Fruit fly (Drosophila melanogaster) whole organism, embryonic: ENCODE measurements around the gene tho2.

Experiments
- Abd-B ChIP-seq: fragments of 200-800 bp; sonication (Bioruptor generic); optimal IDR thresholded peaks from 2 replicates; lab custom pipeline; 2018; ENCODE audit warnings: missing biosample characterization, mild to moderate bottlenecking, missing genetic modification characterization, moderate library complexity
- Antp ChIP-seq: fragments of 200-800 bp; sonication (Bioruptor generic); optimal IDR thresholded peaks from 3 replicates; lab custom pipeline; 2016; ENCODE audit warnings: missing biosample characterization, missing genetic modification characterization
- Bteb2 ChIP-seq: fragments of 200-800 bp; sonication (Bioruptor generic); optimal IDR thresholded peaks from 2 replicates; lab custom pipeline; 2016; ENCODE audit warnings: missing biosample characterization, missing genetic modification characterization
- CG10654 ChIP-seq: fragments of 200-800 bp; sonication (Bioruptor generic); optimal IDR thresholded peaks from 2 replicates; lab custom pipeline; 2016; ENCODE audit warnings: missing biosample characterization, missing genetic modification characterization
- CG11398 ChIP-seq: fragments of 200-800 bp; sonication (Bioruptor generic); optimal IDR thresholded peaks from 2 replicates; lab custom pipeline; 2016; ENCODE audit warnings: missing biosample characterization, missing genetic modification characterization
- CG11456 ChIP-seq: fragments of 200-800 bp; sonication (Bioruptor generic); IDR thresholded peaks from 3 replicates; pipeline ENCODE4 v1.3.6; 2022; ENCODE audit warnings: missing biosample characterization, missing genetic modification characterization
- CG13296 ChIP-seq: fragments of 200-800 bp; sonication (Bioruptor generic); optimal IDR thresholded peaks from 3 replicates; lab custom pipeline; 2018; ENCODE audit warnings: missing biosample characterization, mild to moderate bottlenecking, missing genetic modification characterization
- CG15073 ChIP-seq: fragments of 200-800 bp; sonication (Bioruptor generic); optimal IDR thresholded peaks from 2 replicates; lab custom pipeline; 2016; ENCODE audit warnings: missing biosample characterization, missing genetic modification characterization
- CG1529 ChIP-seq: fragments of 200-800 bp; sonication (Bioruptor generic); optimal IDR thresholded peaks from 3 replicates; lab custom pipeline; 2018; ENCODE audit warnings: missing biosample characterization, missing genetic modification characterization
- CG15601 ChIP-seq: fragments of 200-800 bp; sonication (Bioruptor generic); optimal IDR thresholded peaks from 3 replicates; lab custom pipeline; 2019; ENCODE audit warnings: missing biosample characterization, mild to moderate bottlenecking, missing genetic modification characterization, moderate library complexity
- CG17829 ChIP-seq: fragments of 200-800 bp; optimal IDR thresholded peaks from 2 replicates; lab custom pipeline; 2019; ENCODE audit warnings: missing biosample characterization, mild to moderate bottlenecking, missing genetic modification characterization, moderate library complexity
- CG2120 ChIP-seq: fragments of 200-800 bp; sonication (Bioruptor generic); optimal IDR thresholded peaks from 3 replicates; lab custom pipeline; 2016; ENCODE audit warnings: missing biosample characterization, missing genetic modification characterization
- CG2712 ChIP-seq: fragments of 200-800 bp; optimal IDR thresholded peaks from 3 replicates; lab custom pipeline; 2019; ENCODE audit warnings: missing biosample characterization, mild to moderate bottlenecking, missing genetic modification characterization, moderate library complexity
- CG31388 ChIP-seq: fragments of 200-800 bp; sonication (Bioruptor generic); optimal IDR thresholded peaks from 2 replicates; lab custom pipeline; 2016; ENCODE audit warnings: missing biosample characterization, missing genetic modification characterization
- CG3163 ChIP-seq: fragments of 200-800 bp; sonication (Bioruptor generic); optimal IDR thresholded peaks from 3 replicates; lab custom pipeline; 2016; ENCODE audit warnings: missing biosample characterization, missing genetic modification characterization
- CG4328 ChIP-seq: fragments of 200-800 bp; sonication (Bioruptor generic); optimal IDR thresholded peaks from 3 replicates; lab custom pipeline; 2017; ENCODE audit warnings: missing biosample characterization, missing genetic modification reagents, missing genetic modification characterization
- CG4404 ChIP-seq: fragments of 200-800 bp; sonication (Bioruptor generic); IDR thresholded peaks from 2 replicates; pipeline ENCODE4 v1.3.6; 2022; ENCODE audit warnings: missing biosample characterization, missing genetic modification characterization
- CG6689 ChIP-seq: fragments of 200-800 bp; sonication (Bioruptor generic); IDR thresholded peaks from 2 replicates; pipeline ENCODE4 v1.3.6; 2022; ENCODE audit warnings: missing biosample characterization, missing genetic modification characterization
- CG7372 ChIP-seq: fragments of 200-800 bp; sonication (Bioruptor generic); IDR thresholded peaks from 2 replicates; pipeline ENCODE4 v1.3.6; 2022; ENCODE audit warnings: missing biosample characterization, missing genetic modification characterization
- CG8388 ChIP-seq: fragments of 200-800 bp; sonication (Bioruptor generic); optimal IDR thresholded peaks from 2 replicates; lab custom pipeline; 2019; ENCODE audit warnings: missing biosample characterization, mild to moderate bottlenecking, missing genetic modification characterization, moderate library complexity
- CrebB ChIP-seq: fragments of 200-800 bp; sonication (Bioruptor generic); optimal IDR thresholded peaks from 3 replicates; lab custom pipeline; 2018; ENCODE audit warnings: missing biosample characterization, mild to moderate bottlenecking, missing genetic modification characterization
- D ChIP-seq, 2 experiments: fragments of 200-800 bp in 1 of 2; fragments of >200 bp in 1 of 2; sonication (Bioruptor generic) in 1 of 2; optimal IDR thresholded peaks; 2 replicates in 1 of 2; 3 replicates in 1 of 2; lab custom pipeline; 2017; ENCODE audit warnings: mild to moderate bottlenecking in 1 of 2, missing biosample characterization in 1 of 2, missing genetic modification characterization in 1 of 2, missing genetic modification reagents in 1 of 2
- Dp ChIP-seq: fragments of 200-800 bp; sonication (Bioruptor generic); optimal IDR thresholded peaks from 2 replicates; lab custom pipeline; 2018; ENCODE audit warnings: missing biosample characterization, mild to moderate bottlenecking, missing genetic modification characterization, moderate library complexity
- Eip74EF ChIP-seq, 2 experiments: fragments of 200-800 bp in 1 of 2; fragments of >200 bp in 1 of 2; sonication (Bioruptor generic) in 1 of 2; optimal IDR thresholded peaks; 2 replicates each; lab custom pipeline; 2017 to 2019; ENCODE audit warnings: missing biosample characterization in 2 of 2, missing genetic modification characterization in 2 of 2, mild to moderate bottlenecking in 1 of 2, moderate library complexity in 1 of 2
- Jarid2 ChIP-seq: fragments of 200-800 bp; sonication (Bioruptor generic); optimal IDR thresholded peaks from 3 replicates; lab custom pipeline; 2017; ENCODE audit warnings: mild to moderate bottlenecking, missing biosample characterization, missing genetic modification reagents, missing genetic modification characterization
- Meics ChIP-seq: fragments of 200-800 bp; sonication (Bioruptor generic); optimal IDR thresholded peaks from 2 replicates; lab custom pipeline; 2017; ENCODE audit warnings: missing biosample characterization, mild to moderate bottlenecking, missing genetic modification characterization
- NFAT ChIP-seq: fragments of 200-800 bp; sonication (Bioruptor generic); IDR thresholded peaks from 2 replicates; pipeline ENCODE4 v1.3.6; 2022; ENCODE audit warnings: missing biosample characterization, missing genetic modification characterization
- Sox100B ChIP-seq: fragments of 200-800 bp; sonication (Bioruptor generic); optimal IDR thresholded peaks from 3 replicates; lab custom pipeline; 2018; ENCODE audit warnings: missing biosample characterization, mild to moderate bottlenecking, missing genetic modification characterization
- Spps ChIP-seq: fragments of 200-800 bp; sonication (Bioruptor generic); optimal IDR thresholded peaks from 2 replicates; lab custom pipeline; 2018; ENCODE audit warnings: missing biosample characterization, mild to moderate bottlenecking, missing genetic modification characterization
- ac ChIP-seq: fragments of 200-800 bp; sonication (Bioruptor generic); optimal IDR thresholded peaks from 3 replicates; lab custom pipeline; 2017; ENCODE audit warnings: missing biosample characterization, mild to moderate bottlenecking, missing genetic modification characterization
- bab2 ChIP-seq: fragments of 200-800 bp; sonication (Bioruptor generic); optimal IDR thresholded peaks from 2 replicates; lab custom pipeline; 2016; ENCODE audit warnings: missing biosample characterization, missing genetic modification characterization
- br ChIP-seq: fragments of >200 bp; optimal IDR thresholded peaks from 2 replicates; lab custom pipeline; 2017
- caup ChIP-seq: fragments of 200-800 bp; sonication (Bioruptor generic); optimal IDR thresholded peaks from 3 replicates; lab custom pipeline; 2017; ENCODE audit warnings: missing biosample characterization, mild to moderate bottlenecking, missing genetic modification characterization, moderate library complexity; ENCODE audit not compliant: severe bottlenecking
- chinmo ChIP-seq: fragments of 200-800 bp; sonication (Bioruptor generic); IDR thresholded peaks from 4 replicates; pipeline ENCODE4 v1.3.6; 2022; ENCODE audit warnings: missing biosample characterization, missing genetic modification characterization; ENCODE audit not compliant: partially characterized antibody
- crol ChIP-seq: fragments of 200-800 bp; sonication (Bioruptor generic); IDR thresholded peaks from 2 replicates; pipeline ENCODE4 v1.3.6; 2022; ENCODE audit warnings: missing biosample characterization, missing genetic modification characterization
- grau ChIP-seq: fragments of 200-800 bp; optimal IDR thresholded peaks from 3 replicates; lab custom pipeline; 2019; ENCODE audit warnings: missing biosample characterization, mild to moderate bottlenecking, missing genetic modification characterization, moderate library complexity
- insv ChIP-seq, 2 experiments: fragments of 200-800 bp; sonication (Bioruptor generic); optimal IDR thresholded peaks; 3 replicates each; lab custom pipeline; 2016 to 2018; ENCODE audit warnings: missing biosample characterization in 2 of 2, missing genetic modification characterization in 2 of 2
- mam ChIP-seq: fragments of 200-800 bp; sonication (Bioruptor generic); optimal IDR thresholded peaks from 3 replicates; lab custom pipeline; 2016; ENCODE audit warnings: missing biosample characterization, missing genetic modification characterization
- p53 ChIP-seq: fragments of 200-800 bp; sonication (Bioruptor generic); optimal IDR thresholded peaks from 2 replicates; lab custom pipeline; 2016; ENCODE audit warnings: missing biosample characterization, missing genetic modification characterization
- peb ChIP-seq: fragments of 200-800 bp; sonication (Bioruptor generic); IDR thresholded peaks from 2 replicates; pipeline ENCODE4 v1.3.6; 2022; ENCODE audit warnings: missing biosample characterization, missing genetic modification characterization
- pnt ChIP-seq: fragments of 200-800 bp; sonication (Bioruptor generic); optimal IDR thresholded peaks from 3 replicates; lab custom pipeline; 2016; ENCODE audit warnings: missing biosample characterization, missing genetic modification characterization
- pum ChIP-seq: fragments of 200-800 bp; sonication (Bioruptor generic); optimal IDR thresholded peaks from 2 replicates; lab custom pipeline; 2016; ENCODE audit warnings: missing biosample characterization, missing genetic modification characterization
- pzg ChIP-seq: fragments of 200-800 bp; sonication (Bioruptor generic); optimal IDR thresholded peaks from 3 replicates; lab custom pipeline; 2018; ENCODE audit warnings: missing biosample characterization, mild to moderate bottlenecking, missing genetic modification characterization, moderate library complexity
- sisA ChIP-seq: fragments of 200-800 bp; sonication (Bioruptor generic); IDR thresholded peaks from 2 replicates; pipeline ENCODE4 v1.3.6; 2022; ENCODE audit warnings: missing biosample characterization, missing genetic modification characterization
- sna ChIP-seq: fragments of 200-800 bp; sonication (Bioruptor generic); IDR thresholded peaks from 2 replicates; pipeline ENCODE4 v1.3.6; 2022; ENCODE audit warnings: missing biosample characterization, missing genetic modification characterization; ENCODE audit not compliant: partially characterized antibody
- tin ChIP-seq: fragments of 200-800 bp; sonication (Bioruptor generic); optimal IDR thresholded peaks from 3 replicates; lab custom pipeline; 2016; ENCODE audit warnings: missing biosample characterization, missing genetic modification characterization
- tna ChIP-seq: fragments of 200-800 bp; sonication (Bioruptor generic); IDR thresholded peaks from 2 replicates; pipeline ENCODE4 v1.3.6; 2022; ENCODE audit warnings: missing biosample characterization, missing genetic modification characterization; ENCODE audit not compliant: partially characterized antibody
- vvl ChIP-seq: fragments of 200-800 bp; sonication (Bioruptor generic); IDR thresholded peaks from 2 replicates; pipeline ENCODE4 v1.3.6; 2022; ENCODE audit warnings: missing biosample characterization, missing genetic modification characterization
- wek ChIP-seq: fragments of 200-800 bp; sonication (Bioruptor generic); optimal IDR thresholded peaks from 3 replicates; lab custom pipeline; 2018; ENCODE audit warnings: missing biosample characterization, mild to moderate bottlenecking, missing genetic modification characterization, moderate library complexity

tho2 gene

DNA sequence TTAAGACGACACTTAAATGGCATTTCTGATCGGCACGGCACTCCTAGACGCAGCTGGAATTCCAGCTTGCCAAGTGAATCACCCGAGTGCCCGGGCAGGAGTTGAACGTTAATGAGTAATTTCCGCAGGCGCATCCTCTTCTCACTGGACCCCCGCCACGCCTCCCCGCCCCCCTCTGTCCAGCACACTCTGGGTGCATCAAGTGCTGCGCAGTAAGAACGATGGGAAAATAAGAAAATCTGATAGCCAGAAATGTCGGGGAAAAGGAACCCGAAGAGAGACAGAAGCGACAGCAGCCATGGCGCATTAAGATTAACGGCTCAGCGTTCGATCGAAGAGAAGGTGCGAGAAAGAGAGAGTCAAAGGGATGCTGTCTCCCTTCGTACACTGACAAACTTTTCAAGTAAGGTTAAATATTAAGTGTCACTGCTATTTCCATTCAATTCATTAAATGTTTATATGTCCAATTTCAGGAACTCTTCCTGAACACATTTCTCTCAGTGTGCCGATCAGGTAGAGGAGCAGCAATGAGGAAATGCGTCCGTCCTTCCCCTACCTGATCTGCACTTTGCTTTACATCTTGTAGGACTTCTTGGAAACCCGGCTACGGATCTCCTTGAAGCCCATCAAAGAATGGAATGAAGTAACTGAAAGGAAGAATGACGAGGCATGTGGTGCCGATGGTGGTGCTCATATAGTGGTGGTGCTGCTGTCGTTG lies 19.7 kb upstream of the tho2 start (continued):
- peak; percentile 63; the same call in 1 of the 2 replicates for TF ChIP-seq peb
- TF ChIP-seq CrebB (tag; lab: Kevin White, UChicago): no peak
- no peak for TF ChIP-seq tna (GFP tag; lab: Robert Waterston, UW)
- peak in 1 of 2 experiments; percentile 7 for TF ChIP-seq Eip74EF (GFP tag; optimal IDR thresholded peaks at IDR 0.05; lab: Kevin White, UChicago)
- peak; percentile 64 for TF ChIP-seq ac (GFP tag; lab: Kevin White, UChicago)
- peak; percentile 75 for TF ChIP-seq Spps (tag; lab: Kevin White, UChicago)
- TF ChIP-seq CG11398 (GFP tag; lab: Kevin White, UChicago): peak; percentile 44
- TF ChIP-seq Meics (GFP tag; lab: Kevin White, UChicago): no peak
- peak; percentile 44 for TF ChIP-seq CG10654
- TF ChIP-seq D (optimal IDR thresholded peaks at IDR 0.05; lab: Kevin White, UChicago): peak; percentile 94
- TF ChIP-seq D (GFP tag; optimal IDR thresholded peaks at IDR 0.05; lab: Kevin White, UChicago): peak; percentile 76
- TF ChIP-seq CG2712 (tag; lab: Kevin White, UChicago): peak; percentile 91
- TF ChIP-seq CG31388 (GFP tag; lab: Kevin White, UChicago): no peak
- TF ChIP-seq vvl (GFP tag; lab: Robert Waterston, UW): peak; percentile 65; the same call in 1 of the 2 replicates
- TF ChIP-seq CG2120: no peak
- TF ChIP-seq mam (GFP tag; lab: Kevin White, UChicago): peak; percentile 10
- peak; percentile 91 for TF ChIP-seq CG17829 (tag; lab: Kevin White, UChicago)
- peak; percentile 76 for TF ChIP-seq Antp (GFP tag; lab: Kevin White, UChicago)
- TF ChIP-seq Bteb2 (GFP tag; lab: Kevin White, UChicago): no peak
- TF ChIP-seq bab2 (GFP tag; lab: Kevin White, UChicago): peak; percentile 71
- TF ChIP-seq CG4328: peak; percentile 16
- no peak for TF ChIP-seq CG11456
- TF ChIP-seq Sox100B (GFP tag; lab: Kevin White, UChicago): peak; percentile 23
- peak; percentile 60 for TF ChIP-seq sisA (GFP tag; lab: Robert Waterston, UW)
- no peak for TF ChIP-seq Dp
- peak; percentile 32 for TF ChIP-seq CG3163 (GFP tag; lab: Kevin White, UChicago)
- TF ChIP-seq CG8388: peak; percentile 68
- TF ChIP-seq pzg: no peak
- no peak for TF ChIP-seq CG13296 (GFP tag; lab: Kevin White, UChicago)
- no peak for TF ChIP-seq caup (GFP tag; lab: Kevin White, UChicago)
- TF ChIP-seq chinmo (GFP tag; lab: Robert Waterston, UW): no peak
- TF ChIP-seq crol (GFP tag; lab: Robert Waterston, UW): peak; percentile 93
- TF ChIP-seq tin (GFP tag; lab: Kevin White, UChicago): peak; percentile 66
- peak; percentile 27 for TF ChIP-seq Abd-B (GFP tag; lab: Kevin White, UChicago)
- TF ChIP-seq sna (GFP tag; lab: Robert Waterston, UW): no peak
- peak; percentile 67 for TF ChIP-seq grau (tag; lab: Kevin White, UChicago)
- peak; percentile 53 for TF ChIP-seq pum
- TF ChIP-seq CG7372 (GFP tag; lab: Robert Waterston, UW): no peak
- TF ChIP-seq p53 (GFP tag; lab: Kevin White, UChicago): peak; percentile 51
- peak in 1 of 2 experiments; percentile 32 for TF ChIP-seq insv (GFP tag; optimal IDR thresholded peaks at IDR 0.05; lab: Kevin White, UChicago)
- no peak for TF ChIP-seq CG15073 (GFP tag; lab: Kevin White, UChicago)
- TF ChIP-seq CG6689 (GFP tag; lab: Robert Waterston, UW): peak; percentile 74
- TF ChIP-seq wek (GFP tag; lab: Kevin White, UChicago): peak; percentile 51
- peak; percentile 48 for TF ChIP-seq CG1529
- peak; percentile 65 for TF ChIP-seq pnt (GFP tag; lab: Kevin White, UChicago)
- TF ChIP-seq NFAT (GFP tag; lab: Robert Waterston, UW): no peak
- no peak for TF ChIP-seq br (lab: Kevin White, UChicago)
- peak; percentile 72 for TF ChIP-seq CG15601 (tag; lab: Kevin White, UChicago)
- TF ChIP-seq CG4404: peak; percentile 93
- TF ChIP-seq Jarid2 (GFP tag; lab: Kevin White, UChicago): no peak
